Worm (Caenorhabditis elegans) whole organism, L4 larva: ENCODE data around the gene fbxc-34.
"Not testable (repeated sequence)": the region's sequence is repeated elsewhere in the genome, so short reads cannot be mapped to it uniquely, and the experiment has no call there.

Source experiments
- D1046.2 ChIP-seq: fragments of 200-800 bp; sonication (Bioruptor generic); IDR thresholded peaks from 2 replicates; pipeline ENCODE4 v1.3.6; 2022; ENCODE audit warnings: missing genetic modification characterization, missing compliant biosample characterization
- F10B5.3 ChIP-seq: sonication (generic microtip); optimal IDR thresholded peaks from 2 replicates; lab custom pipeline; 2016; ENCODE audit warnings: mild to moderate bottlenecking, missing genetic modification characterization, missing compliant biosample characterization
- F26F4.8 ChIP-seq: fragments of 200-800 bp; sonication (Bioruptor generic); conservative IDR thresholded peaks from 2 replicates; pipeline ENCODE4 v1.3.6; 2022; ENCODE audit warnings: missing genetic modification characterization, missing compliant biosample characterization
- F37D6.2 ChIP-seq: sonication (generic microtip); optimal IDR thresholded peaks from 2 replicates; lab custom pipeline; 2016; ENCODE audit warnings: mild to moderate bottlenecking, missing genetic modification characterization, missing compliant biosample characterization
- F49E8.2 ChIP-seq: sonication (generic microtip); optimal IDR thresholded peaks from 2 replicates; lab custom pipeline; 2016; ENCODE audit warnings: missing compliant biosample characterization, mild to moderate bottlenecking, missing genetic modification characterization, borderline replicate concordance
- T26A8.4 ChIP-seq: fragments of 200-800 bp; sonication (Bioruptor generic); IDR thresholded peaks from 2 replicates; pipeline ENCODE4 v1.3.6; 2022; ENCODE audit warnings: missing genetic modification characterization, missing compliant biosample characterization
- Y48G9A.11 ChIP-seq: fragments of 200-800 bp; sonication (Bioruptor generic); IDR thresholded peaks from 2 replicates; pipeline ENCODE4 v1.3.6; 2022; ENCODE audit warnings: missing genetic modification reagents, missing genetic modification characterization, missing compliant biosample characterization
- Y5F2A.4 ChIP-seq: fragments of 200-800 bp; sonication (Bioruptor generic); optimal IDR thresholded peaks from 2 replicates; lab custom pipeline; 2018; ENCODE audit warnings: mild to moderate bottlenecking, missing genetic modification characterization, missing compliant biosample characterization
- Y75B8A.6 ChIP-seq: fragments of 200-800 bp; sonication (Bioruptor generic); IDR thresholded peaks from 2 replicates; pipeline ENCODE4 v1.3.6; 2022; ENCODE audit warnings: missing genetic modification reagents, missing genetic modification characterization, missing compliant biosample characterization
- ZK337.2 ChIP-seq: fragments of 200-800 bp; sonication (Bioruptor generic); IDR thresholded peaks from 2 replicates; pipeline ENCODE4 v1.3.6; 2022; ENCODE audit warnings: missing genetic modification reagents, missing genetic modification characterization, missing compliant biosample characterization
- ZK546.5 ChIP-seq, 2 experiments: sonication (generic microtip); optimal IDR thresholded peaks; 2 replicates each; lab custom pipeline; 2017; ENCODE audit warnings: missing biosample characterization in 2 of 2, missing genetic modification characterization in 2 of 2
- aha-1 ChIP-seq: fragments of 150-350 bp; peaks from one replicate; lab custom pipeline; 2014; ENCODE audit warnings: missing biosample characterization, missing genetic modification characterization
- aly-2 ChIP-seq: sonication (generic microtip); optimal IDR thresholded peaks from 2 replicates; lab custom pipeline; 2018; ENCODE audit warnings: missing biosample characterization, missing genetic modification characterization
- ceh-20 ChIP-seq: fragments of 200-800 bp; sonication (Bioruptor generic); IDR thresholded peaks from 2 replicates; pipeline ENCODE4 v1.3.6; 2022; ENCODE audit warnings: missing genetic modification reagents, missing genetic modification characterization, missing compliant biosample characterization
- ceh-28 ChIP-seq: fragments of 150-350 bp; optimal IDR thresholded peaks from 2 replicates; lab custom pipeline; 2014; ENCODE audit warnings: missing biosample characterization, missing genetic modification reagents, missing genetic modification characterization
- ceh-32 ChIP-seq: sonication (generic microtip); optimal IDR thresholded peaks from 2 replicates; lab custom pipeline; 2016; ENCODE audit warnings: mild to moderate bottlenecking, missing genetic modification characterization, missing compliant biosample characterization; ENCODE audit not compliant: poor library complexity
- ces-1 ChIP-seq: fragments of 150-350 bp; sonication (generic microtip); optimal IDR thresholded peaks from 4 replicates; lab custom pipeline; 2014; ENCODE audit warnings: missing biosample characterization, missing genetic modification reagents, missing genetic modification characterization
- daf-16 ChIP-seq, 3 experiments: sonication (generic microtip); optimal IDR thresholded peaks; 2 replicates each; lab custom pipeline; 2016 to 2017; ENCODE audit warnings: missing genetic modification characterization in 3 of 3, missing genetic modification reagents in 3 of 3, mild to moderate bottlenecking in 2 of 3, missing compliant biosample characterization in 2 of 3, missing biosample characterization in 1 of 3, moderate library complexity in 1 of 3
- dmd-6 ChIP-seq: fragments of 200-800 bp; sonication (Bioruptor generic); IDR thresholded peaks from 2 replicates; pipeline ENCODE4 v1.3.6; 2022; ENCODE audit warnings: missing genetic modification reagents, missing genetic modification characterization, missing compliant biosample characterization
- dmd-9 ChIP-seq: fragments of 200-800 bp; sonication (Bioruptor generic); IDR thresholded peaks from 2 replicates; pipeline ENCODE4 v1.3.6; 2022; ENCODE audit warnings: missing genetic modification reagents, missing genetic modification characterization, missing compliant biosample characterization
- dve-1 ChIP-seq: sonication (generic microtip); optimal IDR thresholded peaks from 2 replicates; lab custom pipeline; 2017; ENCODE audit warnings: antibody characterized with exemption, mild to moderate bottlenecking, missing genetic modification characterization, missing compliant biosample characterization; ENCODE audit not compliant: insufficient read depth
- gei-8 ChIP-seq: fragments of 200-800 bp; sonication (Bioruptor generic); optimal IDR thresholded peaks from 2 replicates; lab custom pipeline; 2018; ENCODE audit warnings: mild to moderate bottlenecking, missing genetic modification characterization, missing compliant biosample characterization
- hlh-11 ChIP-seq: fragments of 200-800 bp; sonication (Bioruptor generic); optimal IDR thresholded peaks from 2 replicates; lab custom pipeline; 2018; ENCODE audit warnings: mild to moderate bottlenecking, missing genetic modification characterization, missing compliant biosample characterization
- lin-1 ChIP-seq: fragments of 200-800 bp; sonication (Bioruptor generic); IDR thresholded peaks from 2 replicates; pipeline ENCODE4 v1.3.6; 2022; ENCODE audit warnings: missing genetic modification reagents, missing genetic modification characterization, missing compliant biosample characterization
- lin-39 ChIP-seq: fragments of 150-350 bp; optimal IDR thresholded peaks from 2 replicates; lab custom pipeline; 2014; ENCODE audit warnings: missing biosample characterization, missing genetic modification reagents, missing genetic modification characterization
- lsy-2 ChIP-seq, 2 experiments: fragments of 150-350 bp in 1 of 2; sonication (generic microtip) in 1 of 2; optimal IDR thresholded peaks; 2 replicates each; lab custom pipeline; 2014 to 2017; ENCODE audit warnings: missing biosample characterization in 2 of 2, missing genetic modification characterization in 2 of 2
- mxl-2 ChIP-seq: fragments of 200-800 bp; sonication (Bioruptor generic); conservative IDR thresholded peaks from 2 replicates; pipeline ENCODE4 v1.3.6; 2022; ENCODE audit warnings: missing genetic modification reagents, missing genetic modification characterization, missing compliant biosample characterization
- nhr-10 ChIP-seq: fragments of 150-350 bp; optimal IDR thresholded peaks from 2 replicates; lab custom pipeline; 2014; ENCODE audit warnings: missing biosample characterization, missing genetic modification characterization
- nhr-102 ChIP-seq: sonication (generic microtip); optimal IDR thresholded peaks from 2 replicates; lab custom pipeline; 2016; ENCODE audit warnings: mild to moderate bottlenecking, missing genetic modification characterization, moderate library complexity, missing compliant biosample characterization
- nhr-11 ChIP-seq: fragments of 150-350 bp; optimal IDR thresholded peaks from 2 replicates; lab custom pipeline; 2014; ENCODE audit warnings: missing biosample characterization, missing genetic modification characterization
- nhr-111 ChIP-seq: fragments of 200-800 bp; sonication (Bioruptor generic); optimal IDR thresholded peaks from 2 replicates; lab custom pipeline; 2018; ENCODE audit warnings: mild to moderate bottlenecking, missing genetic modification characterization, missing compliant biosample characterization
- nhr-25 ChIP-seq: sonication (generic microtip); optimal IDR thresholded peaks from 2 replicates; lab custom pipeline; 2017; ENCODE audit warnings: missing genetic modification characterization, mild to moderate bottlenecking, missing compliant biosample characterization, antibody characterized with exemption, moderate library complexity, borderline replicate concordance; ENCODE audit not compliant: insufficient read depth
- nhr-28 ChIP-seq: fragments of 150-350 bp; optimal IDR thresholded peaks from 2 replicates; lab custom pipeline; 2014; ENCODE audit warnings: missing biosample characterization, missing genetic modification characterization
- nhr-41 ChIP-seq: fragments of 200-800 bp; sonication (Bioruptor generic); IDR thresholded peaks from 2 replicates; pipeline ENCODE4 v1.3.6; 2022; ENCODE audit warnings: missing genetic modification reagents, missing genetic modification characterization, missing compliant biosample characterization
- nhr-48 ChIP-seq: sonication (generic microtip); optimal IDR thresholded peaks from 2 replicates; lab custom pipeline; 2016; ENCODE audit warnings: mild to moderate bottlenecking, missing genetic modification characterization, missing compliant biosample characterization
- nhr-76 ChIP-seq: fragments of 150-350 bp; optimal IDR thresholded peaks from 2 replicates; lab custom pipeline; 2014; ENCODE audit warnings: missing biosample characterization, missing genetic modification characterization
- nhr-77 ChIP-seq: fragments of 150-350 bp; optimal IDR thresholded peaks from 2 replicates; lab custom pipeline; 2014; ENCODE audit warnings: missing biosample characterization, missing genetic modification characterization
- pqm-1 ChIP-seq: sonication (generic microtip); optimal IDR thresholded peaks from 2 replicates; lab custom pipeline; 2017; ENCODE audit warnings: missing biosample characterization, missing genetic modification characterization
- saeg-2 ChIP-seq: fragments of 200-800 bp; sonication (Bioruptor generic); IDR thresholded peaks from 2 replicates; pipeline ENCODE4 v1.3.6; 2022; ENCODE audit warnings: missing genetic modification reagents, missing genetic modification characterization, missing compliant biosample characterization
- set-16 ChIP-seq: fragments of 200-800 bp; sonication (Bioruptor generic); IDR thresholded peaks from 2 replicates; pipeline ENCODE4 v1.3.6; 2022; ENCODE audit warnings: missing genetic modification reagents, missing genetic modification characterization, missing compliant biosample characterization
- skn-1 ChIP-seq: fragments of 150-350 bp; optimal IDR thresholded peaks from 2 replicates; lab custom pipeline; 2014; ENCODE audit warnings: missing biosample characterization, missing genetic modification characterization
- tra-1 ChIP-seq: fragments of 200-800 bp; sonication (Bioruptor generic); IDR thresholded peaks from 2 replicates; pipeline ENCODE4 v1.3.6; 2022; ENCODE audit warnings: missing genetic modification reagents, missing genetic modification characterization, missing compliant biosample characterization
- unc-130 ChIP-seq: sonication (generic microtip); optimal IDR thresholded peaks from 2 replicates; lab custom pipeline; 2016; ENCODE audit warnings: missing genetic modification reagents, missing genetic modification characterization, missing compliant biosample characterization
- unc-62 ChIP-seq, 3 experiments: fragments of 150-350 bp in 1 of 3; sonication (generic microtip); optimal IDR thresholded peaks in 2 of 3; peaks in 1 of 3; 1 replicate in 1 of 3; 2 replicates in 2 of 3; lab custom pipeline; 2014 to 2017; ENCODE audit warnings: missing biosample characterization in 3 of 3, missing genetic modification characterization in 3 of 3, missing genetic modification reagents in 3 of 3, missing genotype in 1 of 3
- vab-7 ChIP-seq: fragments of 200-800 bp; sonication (Bioruptor generic); IDR thresholded peaks from 2 replicates; pipeline ENCODE4 v1.3.6; 2022; ENCODE audit warnings: missing genetic modification reagents, missing genetic modification characterization, missing compliant biosample characterization
- zfp-2 ChIP-seq: sonication (generic microtip); optimal IDR thresholded peaks from 2 replicates; lab custom pipeline; 2016; ENCODE audit warnings: mild to moderate bottlenecking, missing genetic modification characterization, missing compliant biosample characterization
- zfp-3 ChIP-seq: fragments of 200-800 bp; sonication (Bioruptor generic); conservative IDR thresholded peaks from 2 replicates; pipeline ENCODE4 v1.3.6; 2022; ENCODE audit warnings: missing genetic modification reagents, missing genetic modification characterization, missing compliant biosample characterization
- zip-11 ChIP-seq: fragments of 200-800 bp; sonication (Bioruptor generic); IDR thresholded peaks from 2 replicates; pipeline ENCODE4 v1.3.6; 2022; ENCODE audit warnings: missing genetic modification characterization, missing compliant biosample characterization

Gene fbxc-34

ce11 chrII:930871-931270 lies at the start of gene fbxc-34:
Gene fbxc-34 (plus strand): TSS chrII:931171.
- not testable (repeated sequence) for TF ChIP-seq nhr-25 (tag; lab: Kevin White, UChicago); Y75B8A.6 (GFP tag; lab: Robert Waterston, UW); aha-1 (tag; lab: Kevin White, UChicago)

DNA sequence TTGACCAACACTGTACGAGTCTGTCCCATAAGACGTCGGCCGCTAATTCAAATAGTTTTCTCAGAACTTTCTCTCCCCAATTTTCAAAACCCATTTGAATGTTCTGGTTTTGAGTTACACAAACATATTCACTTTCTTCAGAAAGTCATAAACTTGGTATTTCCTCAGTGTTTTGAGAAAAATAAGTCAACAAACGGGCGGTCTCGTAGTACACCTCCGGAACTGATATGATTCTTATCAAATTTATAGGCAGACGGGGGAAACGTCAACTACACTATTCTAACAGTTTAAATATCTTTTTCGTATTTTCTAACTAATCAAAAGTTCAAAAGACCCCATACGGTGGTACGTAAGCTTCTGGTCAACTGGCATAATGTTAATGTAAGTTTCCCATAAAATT lies 46.8 kb upstream of the fbxc-34 start:
- TF ChIP-seq ces-1 (GFP tag; lab: Kevin White, UChicago) (no peak), nhr-28 (tag; lab: Kevin White, UChicago) (peak; percentile 13), aly-2 (no peak), ZK546.5 (tag; optimal IDR thresholded peaks at IDR 0.05; lab: Kevin White, UChicago) (no peak), tra-1 (GFP tag; lab: Robert Waterston, UW) (no peak), nhr-102 (no peak), Y5F2A.4 (GFP tag; lab: Kevin White, UChicago) (no peak), saeg-2 (GFP tag; lab: Robert Waterston, UW) (no peak), nhr-77 (tag; lab: Kevin White, UChicago) (peak; percentile 18), nhr-10 (no peak), F37D6.2 (tag; lab: Kevin White, UChicago) (no peak), D1046.2 (no peak), nhr-41 (GFP tag; lab: Robert Waterston, UW) (no peak), vab-7 (GFP tag; lab: Robert Waterston, UW) (no peak), lsy-2 (tag; optimal IDR thresholded peaks at IDR 0.05; lab: Kevin White, UChicago) (no peak), lin-1 (GFP tag; lab: Robert Waterston, UW) (no peak), Y48G9A.11 (no peak), lin-39 (tag; lab: Kevin White, UChicago) (no peak), dmd-9 (GFP tag; lab: Robert Waterston, UW) (no peak), unc-62 (GFP tag; optimal IDR thresholded peaks at IDR 0.05 in 1 of 2; lab: Kevin White, UChicago) (peak in 1 of 2 experiments; percentile 73), unc-62 (tag; optimal IDR thresholded peaks at IDR 0.05; lab: Kevin White, UChicago) (no peak), nhr-48 (no peak), unc-130 (GFP tag; lab: Kevin White, UChicago) (no peak), ceh-20 (GFP tag; lab: Robert Waterston, UW) (no peak), nhr-11 (tag; lab: Kevin White, UChicago) (no peak), mxl-2 (no peak), dmd-6 (GFP tag; lab: Robert Waterston, UW) (peak; percentile 15; the same call in 1 of the 2 replicates), ceh-32 (tag; lab: Kevin White, UChicago) (no peak), ceh-28 (no peak), daf-16 (GFP tag; optimal IDR thresholded peaks at IDR 0.05; lab: Kevin White, UChicago) (no peak), daf-16 (tag; optimal IDR thresholded peaks at IDR 0.05; lab: Kevin White, UChicago) (peak; percentile 37), gei-8 (GFP tag; lab: Kevin White, UChicago) (no peak), zfp-3 (GFP tag; lab: Robert Waterston, UW) (no peak), nhr-76 (tag; lab: Kevin White, UChicago) (no peak), dve-1 (tag; lab: Kevin White, UChicago) (no peak), nhr-111 (no peak), hlh-11 (tag; lab: Kevin White, UChicago) (peak; percentile 4), F49E8.2 (tag; lab: Kevin White, UChicago) (no peak), zip-11 (GFP tag; lab: Robert Waterston, UW) (no peak), zfp-2 (tag; lab: Kevin White, UChicago) (no peak), nhr-25 (tag; lab: Kevin White, UChicago) (no peak), F26F4.8 (GFP tag; lab: Robert Waterston, UW) (no peak), T26A8.4 (GFP tag; lab: Robert Waterston, UW) (no peak), ZK337.2 (GFP tag; lab: Robert Waterston, UW) (no peak), F10B5.3 (tag; lab: Kevin White, UChicago) (no peak), skn-1 (tag; lab: Kevin White, UChicago) (no peak), aha-1 (tag; lab: Kevin White, UChicago) (no peak), pqm-1 (peak; percentile 57), set-16 (GFP tag; lab: Robert Waterston, UW) (no peak)
